Fruit fly (Drosophila melanogaster): ENCODE results near the gene b.

Gene b

DNA sequence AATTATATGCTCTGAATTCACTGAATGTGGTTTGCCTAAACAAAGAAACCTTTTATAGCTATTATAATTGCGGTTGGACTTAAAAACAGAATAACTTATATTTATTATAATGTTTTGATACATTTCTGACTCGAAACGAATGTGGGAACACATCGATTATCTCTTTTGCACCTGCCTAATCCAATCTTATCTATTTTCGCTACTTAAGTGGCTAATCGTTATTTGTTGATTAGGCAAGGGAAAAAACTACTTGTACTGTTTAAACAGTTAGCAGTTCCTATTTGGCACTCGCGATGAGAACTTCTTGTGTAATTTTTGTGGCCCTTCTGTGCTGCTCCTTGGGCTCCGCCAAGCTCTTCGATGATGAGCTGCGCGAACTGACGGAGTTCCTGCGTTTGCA, 28.1 kb downstream of the b start, which contains the start of gene CG7968:
Gene CG7968 (plus strand): TSS at position 276 of the 400 bp plus-strand sequence.
- TF ChIP-seq CG14710 (tag; optimal IDR thresholded peaks at IDR 0.05) (no peak), exex (tag; optimal IDR thresholded peaks at IDR 0.05) (peak; percentile 93)

dm6 chr2L:13851098-13851497, 30.1 kb downstream of the b start:
- peak; percentile 81 for TF ChIP-seq cad (GFP tag; optimal IDR thresholded peaks at IDR 0.05)
- no peak for TF ChIP-seq fd3F (GFP tag; optimal IDR thresholded peaks at IDR 0.05)
- no peak for TF ChIP-seq CG1602 (GFP tag; optimal IDR thresholded peaks at IDR 0.05)
- no peak for TF ChIP-seq CG8388 (GFP tag; optimal IDR thresholded peaks at IDR 0.05)
- peak; percentile 87 for TF ChIP-seq D (optimal IDR thresholded peaks at IDR 0.05)
- no peak for TF ChIP-seq D (GFP tag; optimal IDR thresholded peaks at IDR 0.05)
- TF ChIP-seq CG3726 (GFP tag; IDR thresholded peaks at IDR 0.05), result no peak
- TF ChIP-seq nerfin-2 (GFP tag; IDR thresholded peaks at IDR 0.05; ENCODE audit: partially characterized antibody), result no peak
- TF ChIP-seq CG17829 (tag; optimal IDR thresholded peaks at IDR 0.05), result no peak
- no peak for TF ChIP-seq oc (tag; optimal IDR thresholded peaks at IDR 0.05)
- TF ChIP-seq dysf (GFP tag; IDR thresholded peaks at IDR 0.05), result no peak
- TF ChIP-seq zen (tag; optimal IDR thresholded peaks at IDR 0.05), result peak; percentile 66
- TF ChIP-seq Elba2 (GFP tag; optimal IDR thresholded peaks at IDR 0.05), result no peak
- no peak for TF ChIP-seq CG15269 (tag; optimal IDR thresholded peaks at IDR 0.05)
- TF ChIP-seq CG7357 (GFP tag; IDR thresholded peaks at IDR 0.05), result no peak
- no peak for TF ChIP-seq HLH54F (GFP tag; optimal IDR thresholded peaks at IDR 0.05)
- no peak for TF ChIP-seq phol (tag; optimal IDR thresholded peaks at IDR 0.05)
- TF ChIP-seq croc (GFP tag; conservative IDR thresholded peaks at IDR 0.05), result no peak

- 0 out of 3 replicates have a peak, but pooled peaks have one; percentile 20 for TF ChIP-seq CG3726 (GFP tag; IDR thresholded peaks at IDR 0.05)
- TF ChIP-seq tll (GFP tag; optimal IDR thresholded peaks at IDR 0.05), result peak in 1 of 2 experiments; percentile 50
- TF ChIP-seq zen (tag; optimal IDR thresholded peaks at IDR 0.05), result peak; percentile 61
- no peak for TF ChIP-seq bcd (GFP tag; optimal IDR thresholded peaks at IDR 0.05)
These were observed 46.6 kb downstream of the b start for dm6 chr2L:13867653-13868052.

DNA sequence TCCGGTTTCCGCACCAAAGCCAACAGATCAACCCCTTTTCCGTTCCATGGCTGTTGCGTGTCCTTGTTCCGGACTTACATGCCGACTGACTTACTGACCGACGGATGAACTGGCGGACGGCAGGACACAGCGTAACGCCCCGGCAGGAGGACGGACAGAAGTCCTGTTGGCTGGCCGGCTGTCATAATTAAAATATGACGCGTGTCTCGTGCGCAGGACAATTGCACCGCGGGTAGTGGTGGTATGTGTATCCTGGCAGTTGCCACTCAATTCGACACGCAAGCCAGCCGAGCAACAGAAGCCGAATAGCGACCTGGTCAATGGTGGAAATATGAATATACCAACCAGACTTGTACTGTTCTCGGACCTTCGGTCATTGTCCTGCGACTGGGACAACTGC, 48.4 kb downstream of the b start:
- TF ChIP-seq Atf6 (GFP tag; IDR thresholded peaks at IDR 0.05), result no peak
- no peak for TF ChIP-seq CG34224 (GFP tag; IDR thresholded peaks at IDR 0.05; ENCODE audit: partially characterized antibody)
- no peak for TF ChIP-seq dysf (GFP tag; IDR thresholded peaks at IDR 0.05)
- TF ChIP-seq Ssrp (tag; optimal IDR thresholded peaks at IDR 0.05), result no peak
- no peak for TF ChIP-seq Dek (tag; optimal IDR thresholded peaks at IDR 0.05)
- no peak for TF ChIP-seq Hmx (GFP tag; optimal IDR thresholded peaks at IDR 0.05)
- TF ChIP-seq dati (GFP tag; IDR thresholded peaks at IDR 0.05), result no peak
- no peak for TF ChIP-seq disco-r (GFP tag; optimal IDR thresholded peaks at IDR 0.05)
- TF ChIP-seq Hey (tag; optimal IDR thresholded peaks at IDR 0.05), result peak; percentile 82
- TF ChIP-seq eyg (GFP tag; optimal IDR thresholded peaks at IDR 0.05), result no peak
- no peak for TF ChIP-seq row (GFP tag; IDR thresholded peaks at IDR 0.05)
- TF ChIP-seq zen (tag; optimal IDR thresholded peaks at IDR 0.05), result peak; percentile 59
- TF ChIP-seq sens (GFP tag), result peak; percentile 41
- no peak for TF ChIP-seq insv (GFP tag; optimal IDR thresholded peaks at IDR 0.05)
- TF ChIP-seq ro (GFP tag; IDR thresholded peaks at IDR 0.05), result no peak
- TF ChIP-seq gem (tag; optimal IDR thresholded peaks at IDR 0.05), result no peak
- no peak for TF ChIP-seq CG11398 (GFP tag; optimal IDR thresholded peaks at IDR 0.05)
- peak; percentile 29 for TF ChIP-seq D (optimal IDR thresholded peaks at IDR 0.05)
- no peak for TF ChIP-seq D (GFP tag; optimal IDR thresholded peaks at IDR 0.05)
- TF ChIP-seq Sox102F (GFP tag; optimal IDR thresholded peaks at IDR 0.05), result no peak
- no peak for TF ChIP-seq lov (optimal IDR thresholded peaks at IDR 0.05)
- TF ChIP-seq lov (GFP tag; IDR thresholded peaks at IDR 0.05), result no peak
- TF ChIP-seq CG8944 (GFP tag; optimal IDR thresholded peaks at IDR 0.05), result no peak
- TF ChIP-seq Scr (GFP tag; IDR thresholded peaks at IDR 0.05; ENCODE audit: partially characterized antibody), result no peak
- TF ChIP-seq Dbx (GFP tag; IDR thresholded peaks at IDR 0.05), result no peak
- TF ChIP-seq twi (tag; optimal IDR thresholded peaks at IDR 0.05), result peak; percentile 0
- TF ChIP-seq gsb-n (tag; optimal IDR thresholded peaks at IDR 0.05), result peak; percentile 73
- no peak for TF ChIP-seq E2f1 (GFP tag; IDR thresholded peaks at IDR 0.05)
- no peak for TF ChIP-seq scrt (GFP tag; optimal IDR thresholded peaks at IDR 0.05)

Data from whole organism, embryonic.